Worm (Caenorhabditis elegans) whole organism, L4 larva: Measurements from ENCODE around the gene unc-116.

Experiments used
- D1046.2 ChIP-seq: fragments of 200-800 bp; sonication (Bioruptor generic); IDR thresholded peaks from 2 replicates; pipeline ENCODE4 v1.3.6; 2022; ENCODE audit warnings: missing genetic modification characterization, missing compliant biosample characterization
- F26F4.8 ChIP-seq: fragments of 200-800 bp; sonication (Bioruptor generic); conservative IDR thresholded peaks from 2 replicates; pipeline ENCODE4 v1.3.6; 2022; ENCODE audit warnings: missing genetic modification characterization, missing compliant biosample characterization
- F44E2.7 ChIP-seq: fragments of 200-800 bp; sonication (Bioruptor generic); IDR thresholded peaks from 2 replicates; pipeline ENCODE4 v2.1.2; 2022; ENCODE audit warnings: missing genetic modification characterization, missing compliant biosample characterization
- F49E8.2 ChIP-seq: sonication (generic microtip); optimal IDR thresholded peaks from 2 replicates; lab custom pipeline; 2016; ENCODE audit warnings: missing compliant biosample characterization, mild to moderate bottlenecking, missing genetic modification characterization, borderline replicate concordance
- T26A8.4 ChIP-seq: fragments of 200-800 bp; sonication (Bioruptor generic); IDR thresholded peaks from 2 replicates; pipeline ENCODE4 v1.3.6; 2022; ENCODE audit warnings: missing genetic modification characterization, missing compliant biosample characterization
- Y5F2A.4 ChIP-seq: fragments of 200-800 bp; sonication (Bioruptor generic); optimal IDR thresholded peaks from 2 replicates; lab custom pipeline; 2018; ENCODE audit warnings: mild to moderate bottlenecking, missing genetic modification characterization, missing compliant biosample characterization
- ZK546.5 ChIP-seq, 2 experiments: sonication (generic microtip); optimal IDR thresholded peaks; 2 replicates each; lab custom pipeline; 2017; ENCODE audit warnings: missing biosample characterization in 2 of 2, missing genetic modification characterization in 2 of 2
- aha-1 ChIP-seq: fragments of 150-350 bp; peaks from one replicate; lab custom pipeline; 2014; ENCODE audit warnings: missing biosample characterization, missing genetic modification characterization
- aly-2 ChIP-seq: sonication (generic microtip); optimal IDR thresholded peaks from 2 replicates; lab custom pipeline; 2018; ENCODE audit warnings: missing biosample characterization, missing genetic modification characterization
- ama-1 ChIP-seq: fragments of 150-350 bp; optimal IDR thresholded peaks from 2 replicates; lab custom pipeline; 2014; ENCODE audit warnings: inconsistent platforms, mixed read lengths
- ceh-20 ChIP-seq: fragments of 200-800 bp; sonication (Bioruptor generic); IDR thresholded peaks from 2 replicates; pipeline ENCODE4 v1.3.6; 2022; ENCODE audit warnings: missing genetic modification reagents, missing genetic modification characterization, missing compliant biosample characterization
- ceh-44 ChIP-seq: fragments of 200-800 bp; sonication (Bioruptor generic); IDR thresholded peaks from 2 replicates; pipeline ENCODE4 v1.3.6; 2022; ENCODE audit warnings: missing genetic modification reagents, missing genetic modification characterization, missing compliant biosample characterization
- cey-2 ChIP-seq: sonication (generic microtip); optimal IDR thresholded peaks from 3 replicates; lab custom pipeline; 2017; ENCODE audit warnings: missing genetic modification characterization, mild to moderate bottlenecking, missing compliant biosample characterization, antibody characterized with exemption, borderline replicate concordance; ENCODE audit not compliant: insufficient read depth
- ctbp-1 ChIP-seq: fragments of 200-800 bp; sonication (Bioruptor generic); IDR thresholded peaks from 2 replicates; pipeline ENCODE4 v1.3.6; 2022; ENCODE audit warnings: missing genetic modification reagents, missing genetic modification characterization, missing compliant biosample characterization
- daf-16 ChIP-seq, 3 experiments: sonication (generic microtip); optimal IDR thresholded peaks; 2 replicates each; lab custom pipeline; 2016 to 2017; ENCODE audit warnings: missing genetic modification characterization in 3 of 3, missing genetic modification reagents in 3 of 3, mild to moderate bottlenecking in 2 of 3, missing compliant biosample characterization in 2 of 3, missing biosample characterization in 1 of 3, moderate library complexity in 1 of 3
- daf-19 ChIP-seq: fragments of 200-800 bp; sonication (Bioruptor generic); conservative IDR thresholded peaks from 2 replicates; pipeline ENCODE4 v1.3.6; 2022; ENCODE audit warnings: missing genetic modification characterization, missing compliant biosample characterization
- daf-8 ChIP-seq: fragments of 200-800 bp; sonication (Bioruptor generic); IDR thresholded peaks from 2 replicates; pipeline ENCODE4 v1.3.6; 2022; ENCODE audit warnings: missing genetic modification characterization, missing compliant biosample characterization
- dmd-6 ChIP-seq: fragments of 200-800 bp; sonication (Bioruptor generic); IDR thresholded peaks from 2 replicates; pipeline ENCODE4 v1.3.6; 2022; ENCODE audit warnings: missing genetic modification reagents, missing genetic modification characterization, missing compliant biosample characterization
- egl-27 ChIP-seq: sonication (generic microtip); optimal IDR thresholded peaks from 3 replicates; lab custom pipeline; 2017; ENCODE audit warnings: missing biosample characterization, missing genetic modification reagents, missing genetic modification characterization
- egl-43 ChIP-seq: fragments of 200-800 bp; sonication (Bioruptor generic); IDR thresholded peaks from 2 replicates; pipeline ENCODE4 v1.3.6; 2022; ENCODE audit warnings: missing genetic modification reagents, missing genetic modification characterization, missing compliant biosample characterization
- fkh-10 ChIP-seq: fragments of 150-350 bp; optimal IDR thresholded peaks from 2 replicates; lab custom pipeline; 2014; ENCODE audit warnings: missing biosample characterization, missing genetic modification reagents, missing genetic modification characterization
- hmg-1.1 ChIP-seq: fragments of 200-800 bp; sonication (Bioruptor generic); IDR thresholded peaks from 2 replicates; pipeline ENCODE4 v1.3.6; 2022; ENCODE audit warnings: missing genetic modification reagents, missing genetic modification characterization, missing compliant biosample characterization
- jun-1 ChIP-seq: fragments of 150-350 bp; optimal IDR thresholded peaks from 2 replicates; lab custom pipeline; 2014; ENCODE audit warnings: missing biosample characterization, missing genetic modification reagents, missing genetic modification characterization
- lim-7 ChIP-seq: fragments of 200-800 bp; sonication (Bioruptor generic); IDR thresholded peaks from 2 replicates; pipeline ENCODE4 v1.3.6; 2022; ENCODE audit warnings: missing genetic modification characterization, missing compliant biosample characterization
- lin-15B ChIP-seq: fragments of 150-350 bp; sonication (generic microtip); optimal IDR thresholded peaks from 3 replicates; lab custom pipeline; 2014; ENCODE audit warnings: missing biosample characterization, missing genetic modification characterization
- lin-29 ChIP-seq: fragments of 200-800 bp; sonication (Bioruptor generic); IDR thresholded peaks from 2 replicates; pipeline ENCODE4 v1.3.6; 2022; ENCODE audit warnings: missing genetic modification reagents, missing genetic modification characterization, missing compliant biosample characterization
- lin-38 ChIP-seq: fragments of 200-800 bp; sonication (Bioruptor generic); IDR thresholded peaks from 2 replicates; pipeline ENCODE4 v1.3.6; 2022; ENCODE audit warnings: missing genetic modification reagents, missing genetic modification characterization, missing compliant biosample characterization
- lir-3 ChIP-seq: sonication (generic microtip); optimal IDR thresholded peaks from 2 replicates; lab custom pipeline; 2016; ENCODE audit warnings: mild to moderate bottlenecking, missing genetic modification characterization, missing compliant biosample characterization
- lsy-2 ChIP-seq, 2 experiments: fragments of 150-350 bp in 1 of 2; sonication (generic microtip) in 1 of 2; optimal IDR thresholded peaks; 2 replicates each; lab custom pipeline; 2014 to 2017; ENCODE audit warnings: missing biosample characterization in 2 of 2, missing genetic modification characterization in 2 of 2
- madf-5 ChIP-seq, 2 experiments: fragments of 200-800 bp; sonication (Bioruptor generic); IDR thresholded peaks; 2 replicates each; pipeline ENCODE4 v1.3.6; 2022; ENCODE audit warnings: missing compliant biosample characterization in 2 of 2, missing genetic modification characterization in 2 of 2
- madf-9 ChIP-seq: fragments of 200-800 bp; sonication (Bioruptor generic); conservative IDR thresholded peaks from 2 replicates; pipeline ENCODE4 v1.3.6; 2022; ENCODE audit warnings: missing genetic modification reagents, missing genetic modification characterization, missing compliant biosample characterization
- mep-1 ChIP-seq: fragments of 150-350 bp; sonication (generic microtip); optimal IDR thresholded peaks from 3 replicates; lab custom pipeline; 2014; ENCODE audit warnings: missing biosample characterization, missing genetic modification characterization
- mxl-2 ChIP-seq: fragments of 200-800 bp; sonication (Bioruptor generic); conservative IDR thresholded peaks from 2 replicates; pipeline ENCODE4 v1.3.6; 2022; ENCODE audit warnings: missing genetic modification reagents, missing genetic modification characterization, missing compliant biosample characterization
- nhr-10 ChIP-seq: fragments of 150-350 bp; optimal IDR thresholded peaks from 2 replicates; lab custom pipeline; 2014; ENCODE audit warnings: missing biosample characterization, missing genetic modification characterization
- nhr-102 ChIP-seq: sonication (generic microtip); optimal IDR thresholded peaks from 2 replicates; lab custom pipeline; 2016; ENCODE audit warnings: mild to moderate bottlenecking, missing genetic modification characterization, moderate library complexity, missing compliant biosample characterization
- nhr-111 ChIP-seq: fragments of 200-800 bp; sonication (Bioruptor generic); optimal IDR thresholded peaks from 2 replicates; lab custom pipeline; 2018; ENCODE audit warnings: mild to moderate bottlenecking, missing genetic modification characterization, missing compliant biosample characterization
- nhr-41 ChIP-seq: fragments of 200-800 bp; sonication (Bioruptor generic); IDR thresholded peaks from 2 replicates; pipeline ENCODE4 v1.3.6; 2022; ENCODE audit warnings: missing genetic modification reagents, missing genetic modification characterization, missing compliant biosample characterization
- nhr-76 ChIP-seq: fragments of 150-350 bp; optimal IDR thresholded peaks from 2 replicates; lab custom pipeline; 2014; ENCODE audit warnings: missing biosample characterization, missing genetic modification characterization
- nhr-77 ChIP-seq: fragments of 150-350 bp; optimal IDR thresholded peaks from 2 replicates; lab custom pipeline; 2014; ENCODE audit warnings: missing biosample characterization, missing genetic modification characterization
- pha-4 ChIP-seq, 2 experiments: fragments of 150-350 bp in 1 of 2; fragments of 200-800 bp in 1 of 2; sonication (Bioruptor generic) in 1 of 2; IDR thresholded peaks in 1 of 2; optimal IDR thresholded peaks in 1 of 2; 2 replicates each; pipeline versions ENCODE4 v1.3.6 to Lab custom; 2014 to 2022; ENCODE audit warnings: missing genetic modification characterization in 2 of 2, missing genetic modification reagents in 2 of 2, missing biosample characterization in 1 of 2, missing compliant biosample characterization in 1 of 2
- rbr-2 ChIP-seq: sonication (generic microtip); optimal IDR thresholded peaks from 2 replicates; lab custom pipeline; 2016; ENCODE audit warnings: missing genotype, missing genetic modification characterization, missing compliant biosample characterization
- saeg-2 ChIP-seq: fragments of 200-800 bp; sonication (Bioruptor generic); IDR thresholded peaks from 2 replicates; pipeline ENCODE4 v1.3.6; 2022; ENCODE audit warnings: missing genetic modification reagents, missing genetic modification characterization, missing compliant biosample characterization
- set-16 ChIP-seq: fragments of 200-800 bp; sonication (Bioruptor generic); IDR thresholded peaks from 2 replicates; pipeline ENCODE4 v1.3.6; 2022; ENCODE audit warnings: missing genetic modification reagents, missing genetic modification characterization, missing compliant biosample characterization
- skn-1 ChIP-seq: fragments of 150-350 bp; optimal IDR thresholded peaks from 2 replicates; lab custom pipeline; 2014; ENCODE audit warnings: missing biosample characterization, missing genetic modification characterization
- tag-97 ChIP-seq: fragments of 200-800 bp; sonication (Bioruptor generic); IDR thresholded peaks from 2 replicates; pipeline ENCODE4 v1.3.6; 2022; ENCODE audit warnings: missing genetic modification characterization, missing compliant biosample characterization
- vab-7 ChIP-seq: fragments of 200-800 bp; sonication (Bioruptor generic); IDR thresholded peaks from 2 replicates; pipeline ENCODE4 v1.3.6; 2022; ENCODE audit warnings: missing genetic modification reagents, missing genetic modification characterization, missing compliant biosample characterization
- zag-1 ChIP-seq: fragments of 150-350 bp; optimal IDR thresholded peaks from 2 replicates; lab custom pipeline; 2014; ENCODE audit warnings: missing biosample characterization, missing genetic modification characterization
- zfp-3 ChIP-seq: fragments of 200-800 bp; sonication (Bioruptor generic); conservative IDR thresholded peaks from 2 replicates; pipeline ENCODE4 v1.3.6; 2022; ENCODE audit warnings: missing genetic modification reagents, missing genetic modification characterization, missing compliant biosample characterization
- zip-2 ChIP-seq: fragments of 150-350 bp; optimal IDR thresholded peaks from 2 replicates; lab custom pipeline; 2014; ENCODE audit warnings: missing biosample characterization, missing genetic modification characterization
- ztf-7 ChIP-seq: fragments of 150-350 bp; optimal IDR thresholded peaks from 2 replicates; lab custom pipeline; 2014; ENCODE audit warnings: missing biosample characterization, missing genetic modification characterization

The unc-116 gene

ce11 chrIII:8354644-8355461 is at the start of gene unc-116:
unc-116 (minus strand) TSS chrIII:8355174.
- TF ChIP-seq lin-38 (GFP tag; lab: Robert Waterston, UW) (no peak), mep-1 (no peak), nhr-10 (tag; lab: Kevin White, UChicago) (no peak), lsy-2 (tag; optimal IDR thresholded peaks at IDR 0.05; lab: Kevin White, UChicago) (peak; percentile 3 to 72), skn-1 (tag; lab: Kevin White, UChicago) (no peak), ceh-44 (GFP tag; lab: Robert Waterston, UW) (no peak), saeg-2 (GFP tag; lab: Robert Waterston, UW) (no peak), egl-27 (tag; lab: Kevin White, UChicago) (no peak), Y5F2A.4 (GFP tag; lab: Kevin White, UChicago) (no peak), zag-1 (no peak), jun-1 (tag; lab: Kevin White, UChicago) (no peak), ZK546.5 (tag; optimal IDR thresholded peaks at IDR 0.05; lab: Kevin White, UChicago) (no peak), ceh-20 (GFP tag; lab: Robert Waterston, UW) (no peak), lin-29 (GFP tag; lab: Robert Waterston, UW) (no peak), ama-1 (lab: Kevin White, UChicago) (no peak), set-16 (GFP tag; lab: Robert Waterston, UW) (0 out of 2 replicates have a peak, but pooled peaks have one; percentile 7), fkh-10 (GFP tag; lab: Kevin White, UChicago) (no peak), mxl-2 (GFP tag; lab: Robert Waterston, UW) (no peak), nhr-77 (tag; lab: Kevin White, UChicago) (no peak), rbr-2 (no peak), madf-9 (no peak), nhr-102 (no peak), lir-3 (tag; lab: Kevin White, UChicago) (no peak), tag-97 (no peak), daf-16 (GFP tag; optimal IDR thresholded peaks at IDR 0.05; lab: Kevin White, UChicago) (no peak), daf-16 (tag; optimal IDR thresholded peaks at IDR 0.05; lab: Kevin White, UChicago) (no peak), dmd-6 (no peak), ctbp-1 (GFP tag; lab: Robert Waterston, UW) (no peak), ztf-7 (tag; lab: Kevin White, UChicago) (no peak), nhr-41 (no peak), cey-2 (tag; lab: Kevin White, UChicago) (no peak), aly-2 (tag; lab: Kevin White, UChicago) (no peak), D1046.2 (GFP tag; lab: Robert Waterston, UW) (no peak), T26A8.4 (peak; percentile 22; the same call in 1 of the 2 replicates), F26F4.8 (GFP tag; lab: Robert Waterston, UW) (no peak), egl-43 (GFP tag; lab: Robert Waterston, UW) (0 out of 2 replicates have a peak, but pooled peaks have one; percentile 28), hmg-1.1 (peak; percentile 51), lin-15B (tag; lab: Kevin White, UChicago) (no peak), F44E2.7 (GFP tag; lab: Robert Waterston, UW) (no peak), madf-5 (GFP tag; IDR thresholded peaks at IDR 0.05; lab: Robert Waterston, UW) (no peak), nhr-111 (GFP tag; lab: Kevin White, UChicago) (no peak), zip-2 (no peak), zfp-3 (no peak), daf-8 (no peak), daf-19 (GFP tag; lab: Robert Waterston, UW) (no peak), lim-7 (GFP tag; lab: Robert Waterston, UW) (no peak), aha-1 (tag; lab: Kevin White, UChicago) (peak; percentile 33), F49E8.2 (tag; lab: Kevin White, UChicago) (no peak), vab-7 (GFP tag; lab: Robert Waterston, UW) (no peak), nhr-76 (tag; lab: Kevin White, UChicago) (no peak), pha-4 (GFP tag; IDR thresholded peaks at IDR 0.05; lab: Robert Waterston, UW) (no peak), pha-4 (tag; optimal IDR thresholded peaks at IDR 0.05; lab: Kevin White, UChicago) (peak; percentile 8)
